Worm (Caenorhabditis elegans) whole organism, L2 larva: ENCODE data around the gene sel-7.

Experiments used
- aly-2 ChIP-seq: fragments of 150-350 bp; optimal IDR thresholded peaks from 2 replicates; lab custom pipeline; 2014; ENCODE audit warnings: missing biosample characterization, missing genetic modification characterization
- blmp-1 ChIP-seq: sonication (generic microtip); optimal IDR thresholded peaks from 2 replicates; lab custom pipeline; 2017; ENCODE audit warnings: missing genetic modification characterization, mild to moderate bottlenecking, missing compliant biosample characterization, antibody characterized with exemption, moderate library complexity; ENCODE audit not compliant: insufficient read depth
- elt-1 ChIP-seq: fragments of 150-350 bp; optimal IDR thresholded peaks from 2 replicates; lab custom pipeline; 2014; ENCODE audit warnings: missing biosample characterization, missing genetic modification characterization
- nhr-10 ChIP-seq: sonication (generic microtip); optimal IDR thresholded peaks from 2 replicates; lab custom pipeline; 2017; ENCODE audit warnings: missing biosample characterization, missing genetic modification characterization
- nhr-11 ChIP-seq: fragments of 150-350 bp; optimal IDR thresholded peaks from 2 replicates; lab custom pipeline; 2014; ENCODE audit warnings: missing biosample characterization, missing genetic modification characterization
- nhr-23 ChIP-seq: fragments of 150-350 bp; optimal IDR thresholded peaks from 2 replicates; lab custom pipeline; 2014; ENCODE audit warnings: missing biosample characterization, missing genetic modification reagents, missing genetic modification characterization
- nhr-77 ChIP-seq: fragments of 150-350 bp; optimal IDR thresholded peaks from 2 replicates; lab custom pipeline; 2014; ENCODE audit warnings: missing biosample characterization, missing genetic modification characterization
- snpc-4 ChIP-seq: fragments of 150-350 bp; optimal IDR thresholded peaks from 2 replicates; lab custom pipeline; 2014; ENCODE audit warnings: missing biosample characterization, missing genetic modification characterization
- zag-1 ChIP-seq: fragments of 150-350 bp; optimal IDR thresholded peaks from 2 replicates; lab custom pipeline; 2014; ENCODE audit warnings: missing biosample characterization, missing genetic modification characterization
- ztf-4 ChIP-seq: fragments of 150-350 bp; optimal IDR thresholded peaks from 2 replicates; lab custom pipeline; 2014; ENCODE audit warnings: missing biosample characterization, missing genetic modification characterization

DNA sequence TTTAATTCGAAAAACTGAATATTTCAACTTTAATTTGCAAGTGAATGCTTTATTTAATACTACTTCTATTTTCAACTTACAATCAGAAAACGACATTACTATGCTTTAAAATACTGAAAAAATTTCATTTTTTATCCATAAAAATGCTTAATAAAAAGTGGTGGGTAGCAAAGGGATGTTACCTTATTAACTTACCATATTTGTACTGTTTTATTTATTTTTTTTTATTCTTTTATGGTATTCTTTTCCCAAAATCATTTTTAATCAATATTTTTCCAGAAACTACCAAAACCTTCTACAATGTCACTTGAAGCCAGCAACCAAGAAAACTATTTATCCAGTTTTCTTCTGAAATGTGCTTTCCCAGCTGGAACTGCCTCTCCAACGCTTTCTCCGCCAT, 42.7 kb upstream of the sel-7 start, which contains the start of gene Y60A9.3:
- TF ChIP-seq nhr-77 (tag; lab: Kevin White, UChicago) (no peak), ztf-4 (tag; lab: Kevin White, UChicago) (no peak), aly-2 (no peak), nhr-10 (no peak), nhr-11 (tag; lab: Kevin White, UChicago) (no peak), blmp-1 (no peak), nhr-23 (tag; lab: Kevin White, UChicago) (no peak), snpc-4 (no peak), zag-1 (tag; lab: Kevin White, UChicago) (no peak), elt-1 (tag; lab: Kevin White, UChicago) (no peak)
